Worm (Caenorhabditis elegans) whole organism, L3 larva: Measurements from ENCODE around the gene F46C5.10.

ENCODE experiments used
- R02D3.7 ChIP-seq: fragments of 150-350 bp; optimal IDR thresholded peaks from 2 replicates; lab custom pipeline; 2014; ENCODE audit warnings: missing biosample characterization, missing genetic modification characterization
- ZK546.5 ChIP-seq: sonication (generic microtip); optimal IDR thresholded peaks from 2 replicates; lab custom pipeline; 2017; ENCODE audit warnings: missing biosample characterization, missing genetic modification characterization
- ama-1 ChIP-seq: fragments of 150-350 bp; optimal IDR thresholded peaks from 2 replicates; lab custom pipeline; 2018
- ceh-28 ChIP-seq: fragments of 150-350 bp; optimal IDR thresholded peaks from 2 replicates; lab custom pipeline; 2014; ENCODE audit warnings: missing biosample characterization, missing genetic modification reagents, missing genetic modification characterization
- egl-27 ChIP-seq: sonication (generic microtip); optimal IDR thresholded peaks from 4 replicates; lab custom pipeline; 2017; ENCODE audit warnings: missing biosample characterization, missing genetic modification reagents, missing genetic modification characterization
- elt-1 ChIP-seq: fragments of 150-350 bp; optimal IDR thresholded peaks from 2 replicates; lab custom pipeline; 2014; ENCODE audit warnings: missing biosample characterization, missing genetic modification characterization
- elt-2 ChIP-seq: sonication (generic microtip); optimal IDR thresholded peaks from 2 replicates; lab custom pipeline; 2016; ENCODE audit warnings: missing genetic modification reagents, mild to moderate bottlenecking, missing genetic modification characterization, missing compliant biosample characterization
- elt-3 ChIP-seq, 3 experiments: fragments of 150-350 bp in 1 of 3; sonication (generic microtip) in 2 of 3; optimal IDR thresholded peaks; 2 replicates in 2 of 3; 4 replicates in 1 of 3; lab custom pipeline; 2014 to 2017; ENCODE audit warnings: missing biosample characterization in 3 of 3, missing genetic modification characterization in 3 of 3
- eor-1 ChIP-seq, 2 experiments: fragments of 150-350 bp; optimal IDR thresholded peaks; 2 replicates each; lab custom pipeline; 2014 to 2018; ENCODE audit warnings: missing biosample characterization in 2 of 2, missing genetic modification characterization in 2 of 2
- fkh-10 ChIP-seq: sonication (generic microtip); optimal IDR thresholded peaks from 2 replicates; lab custom pipeline; 2017; ENCODE audit warnings: missing biosample characterization, missing genetic modification reagents, missing genetic modification characterization
- fkh-2 ChIP-seq: fragments of 150-350 bp; optimal IDR thresholded peaks from 2 replicates; lab custom pipeline; 2014; ENCODE audit warnings: missing biosample characterization, missing genetic modification reagents, missing genetic modification characterization
- hmg-11 ChIP-seq: sonication (generic microtip); optimal IDR thresholded peaks from 2 replicates; lab custom pipeline; 2016; ENCODE audit warnings: missing genetic modification characterization, missing compliant biosample characterization
- jun-1 ChIP-seq: fragments of 150-350 bp; optimal IDR thresholded peaks from 2 replicates; lab custom pipeline; 2014; ENCODE audit warnings: missing biosample characterization, missing genetic modification reagents, missing genetic modification characterization
- lin-39 ChIP-seq: fragments of 150-350 bp; optimal IDR thresholded peaks from 2 replicates; lab custom pipeline; 2018; ENCODE audit warnings: missing biosample characterization, missing genetic modification reagents, missing genetic modification characterization
- lsy-12 ChIP-seq: sonication (generic microtip); optimal IDR thresholded peaks from 2 replicates; lab custom pipeline; 2016; ENCODE audit warnings: mild to moderate bottlenecking, missing genetic modification characterization, missing compliant biosample characterization
- mdl-1 ChIP-seq: fragments of 150-350 bp; optimal IDR thresholded peaks from 2 replicates; lab custom pipeline; 2014; ENCODE audit warnings: missing biosample characterization, missing genetic modification characterization
- mml-1 ChIP-seq: fragments of 150-350 bp; sonication (generic microtip); optimal IDR thresholded peaks from 3 replicates; lab custom pipeline; 2014; ENCODE audit warnings: missing biosample characterization, missing genetic modification characterization
- nfya-1 ChIP-seq: sonication (generic microtip); optimal IDR thresholded peaks from 2 replicates; lab custom pipeline; 2017; ENCODE audit warnings: missing genetic modification characterization, mild to moderate bottlenecking, missing compliant biosample characterization, antibody characterized with exemption, moderate library complexity; ENCODE audit not compliant: insufficient read depth
- nhr-23 ChIP-seq: fragments of 150-350 bp; optimal IDR thresholded peaks from 2 replicates; lab custom pipeline; 2014; ENCODE audit warnings: missing biosample characterization, missing genetic modification reagents, missing genetic modification characterization
- nhr-237 ChIP-seq: fragments of 150-350 bp; optimal IDR thresholded peaks from 2 replicates; lab custom pipeline; 2014; ENCODE audit warnings: missing biosample characterization, missing genetic modification characterization
- nhr-28 ChIP-seq: fragments of 150-350 bp; optimal IDR thresholded peaks from 2 replicates; lab custom pipeline; 2014; ENCODE audit warnings: missing biosample characterization, missing genetic modification characterization
- nhr-67 ChIP-seq: fragments of 150-350 bp; optimal IDR thresholded peaks from 2 replicates; lab custom pipeline; 2014; ENCODE audit warnings: missing biosample characterization, missing genetic modification characterization
- nhr-76 ChIP-seq: fragments of 150-350 bp; sonication (generic microtip); optimal IDR thresholded peaks from 5 replicates; lab custom pipeline; 2014; ENCODE audit warnings: missing biosample characterization, missing genetic modification characterization
- nhr-77 ChIP-seq: fragments of 150-350 bp; optimal IDR thresholded peaks from 2 replicates; lab custom pipeline; 2014; ENCODE audit warnings: missing biosample characterization, missing genetic modification characterization
- pha-4 ChIP-seq: fragments of 150-350 bp; optimal IDR thresholded peaks from 2 replicates; lab custom pipeline; 2014; ENCODE audit warnings: missing biosample characterization, missing genetic modification reagents, missing genetic modification characterization
- pqm-1 ChIP-seq: fragments of 150-350 bp; optimal IDR thresholded peaks from 2 replicates; lab custom pipeline; 2017; ENCODE audit warnings: missing biosample characterization, missing genetic modification characterization, inconsistent platforms
- sea-2 ChIP-seq: fragments of 150-350 bp; sonication (generic microtip); optimal IDR thresholded peaks from 4 replicates; lab custom pipeline; 2014; ENCODE audit warnings: missing biosample characterization, missing genetic modification reagents, missing genetic modification characterization
- skn-1 ChIP-seq: fragments of 150-350 bp; optimal IDR thresholded peaks from 2 replicates; lab custom pipeline; 2014; ENCODE audit warnings: missing biosample characterization, missing genetic modification characterization
- snpc-4 ChIP-seq: fragments of 150-350 bp; optimal IDR thresholded peaks from 2 replicates; lab custom pipeline; 2014; ENCODE audit warnings: missing biosample characterization, missing genetic modification characterization
- unc-39 ChIP-seq: sonication (generic microtip); optimal IDR thresholded peaks from 4 replicates; lab custom pipeline; 2017; ENCODE audit warnings: missing biosample characterization, missing genetic modification characterization
- zag-1 ChIP-seq: fragments of 150-350 bp; optimal IDR thresholded peaks from 2 replicates; lab custom pipeline; 2014; ENCODE audit warnings: missing biosample characterization, missing genetic modification characterization
- ztf-11 ChIP-seq: fragments of 150-350 bp; optimal IDR thresholded peaks from 2 replicates; lab custom pipeline; 2014; ENCODE audit warnings: missing biosample characterization, missing genetic modification characterization

F46C5.10 gene

ce11 chrII:8783451-8783967, 35.3 kb downstream of the F46C5.10 start, which contains the start of gene sgn-1:
Gene sgn-1 (minus strand): TSS chrII:8783670.
- TF ChIP-seq jun-1 (tag; lab: Kevin White, UChicago), result no peak
- no peak for TF ChIP-seq eor-1 (tag; optimal IDR thresholded peaks at IDR 0.05; lab: Kevin White, UChicago)
- TF ChIP-seq lsy-12, result no peak
- no peak for TF ChIP-seq nhr-237
- no peak for TF ChIP-seq nhr-23
- TF ChIP-seq mdl-1 (tag; lab: Kevin White, UChicago), result no peak
- TF ChIP-seq elt-1 (tag; lab: Kevin White, UChicago), result no peak
- no peak for TF ChIP-seq zag-1 (tag; lab: Kevin White, UChicago)
- no peak for TF ChIP-seq ama-1 (lab: Kevin White, UChicago)
- TF ChIP-seq skn-1 (tag; lab: Kevin White, UChicago), result no peak

ce11 chrII:8776504-8776903, 42.3 kb downstream of the F46C5.10 start:
- no peak for TF ChIP-seq lin-39
- no peak for TF ChIP-seq mdl-1 (tag; lab: Kevin White, UChicago)
- no peak for TF ChIP-seq jun-1 (tag; lab: Kevin White, UChicago)
- no peak for TF ChIP-seq sea-2
- TF ChIP-seq nhr-28 (tag; lab: Kevin White, UChicago), result no peak
- TF ChIP-seq mml-1 (tag; lab: Kevin White, UChicago), result no peak
- no peak for TF ChIP-seq R02D3.7 (tag; lab: Kevin White, UChicago)
- TF ChIP-seq fkh-10 (GFP tag; lab: Kevin White, UChicago), result no peak
- TF ChIP-seq fkh-2, result no peak
- TF ChIP-seq pqm-1 (tag; lab: Kevin White, UChicago), result no peak
- TF ChIP-seq elt-2 (tag; lab: Kevin White, UChicago), result no peak
- TF ChIP-seq lsy-12, result no peak
- no peak for TF ChIP-seq nhr-67 (tag; lab: Kevin White, UChicago)
- TF ChIP-seq ztf-11 (tag; lab: Kevin White, UChicago), result no peak

- TF ChIP-seq elt-3 (tag; optimal IDR thresholded peaks at IDR 0.05; lab: Kevin White, UChicago) (no peak), ama-1 (lab: Kevin White, UChicago) (no peak), ZK546.5 (tag; lab: Kevin White, UChicago) (no peak), egl-27 (tag; lab: Kevin White, UChicago) (no peak), lsy-12 (no peak), snpc-4 (no peak), unc-39 (no peak), nhr-23 (no peak), R02D3.7 (tag; lab: Kevin White, UChicago) (no peak)
These were observed 48.2 kb downstream of the F46C5.10 start, which contains the start of gene let-19 for ce11 chrII:8770675-8771074. Gene let-19 (plus strand): TSS chrII:8770975.

- TF ChIP-seq pqm-1 (tag; lab: Kevin White, UChicago), result peak; percentile 18
- TF ChIP-seq ceh-28 (tag; lab: Kevin White, UChicago), result no peak
- peak; percentile 57 for TF ChIP-seq hmg-11 (tag; lab: Kevin White, UChicago)
- peak; percentile 5 for TF ChIP-seq elt-2 (tag; lab: Kevin White, UChicago)
- TF ChIP-seq nhr-77 (tag; lab: Kevin White, UChicago), result no peak
- no peak for TF ChIP-seq nhr-76 (tag; lab: Kevin White, UChicago)
- TF ChIP-seq nfya-1 (tag; lab: Kevin White, UChicago), result peak; percentile 26
- TF ChIP-seq mml-1 (tag; lab: Kevin White, UChicago), result no peak
- TF ChIP-seq pha-4 (tag; lab: Kevin White, UChicago), result peak; percentile 44
These were observed 49.5 kb downstream of the F46C5.10 start for ce11 chrII:8769375-8769774.
